Worm (Caenorhabditis elegans) whole organism, early embryonic: ENCODE results near the gene act-2.

Experiments used
- B0310.2 ChIP-seq: sonication (generic microtip); optimal IDR thresholded peaks from 2 replicates; lab custom pipeline; 2016; ENCODE audit warnings: mild to moderate bottlenecking, missing genetic modification characterization, missing compliant biosample characterization
- F13C5.2 ChIP-seq: sonication (generic microtip); optimal IDR thresholded peaks from 2 replicates; lab custom pipeline; 2017; ENCODE audit warnings: mild to moderate bottlenecking, missing genetic modification characterization, inconsistent platforms, missing compliant biosample characterization
- aly-1 ChIP-seq: sonication (generic microtip); optimal IDR thresholded peaks from 2 replicates; lab custom pipeline; 2016; ENCODE audit warnings: missing genetic modification characterization, missing compliant biosample characterization
- ama-1 ChIP-seq: fragments of 150-350 bp; optimal IDR thresholded peaks from 2 replicates; lab custom pipeline; 2014
- ceh-36 ChIP-seq: sonication (generic microtip); optimal IDR thresholded peaks from 2 replicates; lab custom pipeline; 2016; ENCODE audit warnings: missing genetic modification characterization, inconsistent platforms, missing compliant biosample characterization
- ets-7 ChIP-seq: sonication (generic microtip); optimal IDR thresholded peaks from 2 replicates; lab custom pipeline; 2016; ENCODE audit warnings: missing genotype, missing genetic modification characterization, missing compliant biosample characterization
- hmbx-1 ChIP-seq: sonication (generic microtip); optimal IDR thresholded peaks from 2 replicates; lab custom pipeline; 2016; ENCODE audit warnings: mild to moderate bottlenecking, missing genetic modification characterization, missing compliant biosample characterization
- hmg-4 ChIP-seq: fragments of 200-800 bp; sonication (Bioruptor generic); optimal IDR thresholded peaks from 2 replicates; lab custom pipeline; 2018; ENCODE audit warnings: mild to moderate bottlenecking, missing genetic modification characterization, missing compliant biosample characterization
- hnd-1 ChIP-seq: sonication (generic microtip); optimal IDR thresholded peaks from 2 replicates; lab custom pipeline; 2016; ENCODE audit warnings: missing genetic modification characterization, missing compliant biosample characterization
- pes-1 ChIP-seq: fragments of 200-800 bp; sonication (Bioruptor generic); IDR thresholded peaks from 2 replicates; pipeline ENCODE4 v1.3.6; 2022; ENCODE audit warnings: missing genetic modification reagents, missing genetic modification characterization, missing compliant biosample characterization
- scrt-1 ChIP-seq: fragments of 200-800 bp; sonication (Bioruptor generic); IDR thresholded peaks from 2 replicates; pipeline ENCODE4 v1.3.6; 2022; ENCODE audit warnings: missing genetic modification characterization, missing compliant biosample characterization
- sea-1 ChIP-seq: fragments of 200-800 bp; sonication (Bioruptor generic); conservative IDR thresholded peaks from 2 replicates; pipeline ENCODE4 v1.3.6; 2022; ENCODE audit warnings: missing genetic modification characterization, missing compliant biosample characterization
- tbx-37 ChIP-seq: fragments of 200-800 bp; sonication (Bioruptor generic); conservative IDR thresholded peaks from 2 replicates; pipeline ENCODE4 v1.3.6; 2022; ENCODE audit warnings: missing genetic modification reagents, missing genetic modification characterization, missing compliant biosample characterization
- tra-4 ChIP-seq: sonication (generic microtip); optimal IDR thresholded peaks from 2 replicates; lab custom pipeline; 2017; ENCODE audit warnings: missing genetic modification characterization, missing compliant biosample characterization

DNA sequence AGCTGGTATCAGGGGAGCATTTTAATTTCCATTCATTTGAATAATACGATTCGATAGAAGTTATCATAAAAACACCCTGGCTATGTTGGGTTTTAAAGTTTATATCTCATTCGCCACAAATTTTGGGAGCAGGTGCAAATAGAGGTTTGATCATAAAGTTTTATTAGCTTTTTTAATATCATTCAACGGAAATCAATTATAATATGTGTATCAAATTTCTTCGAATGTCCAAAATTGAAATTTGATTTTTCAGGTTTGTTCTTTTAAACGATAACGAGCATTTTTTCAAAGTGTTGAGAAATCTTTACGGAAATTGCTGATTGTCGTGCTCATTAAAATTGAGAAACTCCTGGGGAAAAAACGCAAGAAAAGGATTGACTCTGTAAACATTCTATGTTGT is 29.3 kb downstream of the act-2 start, which contains the start of gene srh-74:
- TF ChIP-seq ets-7 (tag; lab: Kevin White, UChicago) (no peak), ama-1 (lab: Kevin White, UChicago) (no peak), ceh-36 (tag; lab: Kevin White, UChicago) (no peak), hmg-4 (GFP tag; lab: Kevin White, UChicago) (no peak), aly-1 (no peak), pes-1 (no peak), hnd-1 (tag; lab: Kevin White, UChicago) (no peak), scrt-1 (GFP tag; lab: Robert Waterston, UW) (no peak), F13C5.2 (no peak), sea-1 (no peak), tbx-37 (GFP tag; lab: Robert Waterston, UW) (no peak), tra-4 (no peak), hmbx-1 (tag; lab: Kevin White, UChicago) (no peak), B0310.2 (tag; lab: Kevin White, UChicago) (no peak)
